Fruit fly (Drosophila melanogaster) whole organism, larva: ENCODE measurements around the gene CG6138.

ENCODE experiments used
- noc ChIP-seq: fragments of 200-800 bp; sonication (Bioruptor generic); optimal IDR thresholded peaks from 3 replicates; lab custom pipeline; 2019; ENCODE audit warnings: missing biosample characterization, mild to moderate bottlenecking, missing genetic modification characterization, moderate library complexity

Gene CG6138

dm6 chr2L:10566955-10567354 lies at the start of gene CG6138:
Gene CG6138 (plus strand): TSS chr2L:10567255.
- TF ChIP-seq noc (tag; lab: Kevin White, UChicago) = no peak

dm6 chr2L:10519225-10519624 lies 47.8 kb upstream of the CG6138 start:
- peak; percentile 64 for TF ChIP-seq noc (tag; lab: Kevin White, UChicago)

dm6 chr2L:10522174-10522893 lies 44.7 kb upstream of the CG6138 start:
- TF ChIP-seq noc (tag; lab: Kevin White, UChicago) = no peak

dm6 chr2L:10526953-10527584 lies 40.0 kb upstream of the CG6138 start, which contains the start of gene Lip4:
Gene Lip4 (plus strand): TSS chr2L:10527572.
- peak; percentile 77 for TF ChIP-seq noc (tag; lab: Kevin White, UChicago)

- TF ChIP-seq noc (tag; lab: Kevin White, UChicago) = peak; percentile 21
These were observed 38.1 kb upstream of the CG6138 start for dm6 chr2L:10528984-10529383.

dm6 chr2L:10530089-10530488 lies 37.0 kb upstream of the CG6138 start:
- TF ChIP-seq noc (tag; lab: Kevin White, UChicago) = no peak

- TF ChIP-seq noc (tag; lab: Kevin White, UChicago) = no peak
These were observed 35.5 kb upstream of the CG6138 start, which contains the start of gene CG18301 for dm6 chr2L:10531521-10531920. Gene CG18301 (plus strand): TSS chr2L:10531821.

- TF ChIP-seq noc (tag; lab: Kevin White, UChicago) = no peak
These were observed 33.0 kb upstream of the CG6138 start, which contains the start of gene CG18302 for dm6 chr2L:10534022-10534421. Gene CG18302 (plus strand): TSS chr2L:10534322.

- no peak for TF ChIP-seq noc (tag; lab: Kevin White, UChicago)
These were observed 27.7 kb upstream of the CG6138 start for dm6 chr2L:10539360-10539759.

dm6 chr2L:10543048-10543752 lies 23.9 kb upstream of the CG6138 start:
- TF ChIP-seq noc (tag; lab: Kevin White, UChicago) = no peak

- TF ChIP-seq noc (tag; lab: Kevin White, UChicago) = no peak
These were observed 23.1 kb upstream of the CG6138 start for dm6 chr2L:10543992-10544391.

dm6 chr2L:10544421-10545120 lies 22.5 kb upstream of the CG6138 start, which contains the start of gene Trim9:
Gene Trim9 (plus strand): TSS chr2L:10544883.
- TF ChIP-seq noc (tag; lab: Kevin White, UChicago) = no peak

dm6 chr2L:10548814-10549423 lies 18.1 kb upstream of the CG6138 start:
- no peak for TF ChIP-seq noc (tag; lab: Kevin White, UChicago)

- no peak for TF ChIP-seq noc (tag; lab: Kevin White, UChicago)
These were observed 14.2 kb upstream of the CG6138 start for dm6 chr2L:10552807-10553206.

dm6 chr2L:10553692-10554091 lies 13.4 kb upstream of the CG6138 start:
- no peak for TF ChIP-seq noc (tag; lab: Kevin White, UChicago)
